Worm (Caenorhabditis elegans): ENCODE results near the gene pgp-4.

Gene pgp-4

DNA sequence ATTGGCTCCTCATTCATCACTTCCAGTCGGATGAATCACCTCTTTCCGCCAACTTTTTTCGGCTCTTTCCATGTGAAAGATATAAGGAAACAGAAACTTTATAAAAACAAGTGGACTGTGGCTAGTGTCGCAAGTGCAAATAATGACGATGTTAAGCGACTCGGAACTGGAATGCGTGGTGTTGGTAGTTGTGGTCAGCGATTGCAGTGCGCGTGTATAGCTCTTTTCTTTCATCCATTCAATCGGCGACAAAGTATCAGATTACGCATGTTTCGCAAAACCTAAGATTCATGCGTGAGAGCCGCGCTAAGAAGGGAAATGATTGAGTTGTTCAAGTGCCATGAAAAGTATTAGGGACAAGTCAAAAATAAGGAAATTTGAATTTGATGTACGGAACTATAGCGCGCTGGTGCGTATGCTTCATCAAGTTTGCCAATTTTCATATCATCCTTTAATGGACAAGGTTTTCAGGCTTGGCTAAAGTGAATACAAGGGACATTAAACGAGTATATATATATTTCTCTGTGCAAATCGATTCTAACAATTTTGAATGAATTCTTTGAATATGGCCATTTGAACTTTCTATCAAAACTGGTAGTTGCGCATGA lies 30.2 kb downstream of the pgp-4 start:
- TF ChIP-seq ceh-34 (tag; optimal IDR thresholded peaks at IDR 0.05) (peak; percentile 88), pqm-1 (tag; optimal IDR thresholded peaks at IDR 0.05) (no peak), Y22D7AL.16 (tag; optimal IDR thresholded peaks at IDR 0.05) (no peak), ceh-19 (GFP tag; optimal IDR thresholded peaks at IDR 0.05) (peak; percentile 21), gmeb-2 (tag; optimal IDR thresholded peaks at IDR 0.05) (no peak), ref-2 (tag; optimal IDR thresholded peaks at IDR 0.05) (no peak), pha-4 (tag; optimal IDR thresholded peaks at IDR 0.05) (no peak), unc-42 (tag; optimal IDR thresholded peaks at IDR 0.05) (peak; percentile 45)

DNA sequence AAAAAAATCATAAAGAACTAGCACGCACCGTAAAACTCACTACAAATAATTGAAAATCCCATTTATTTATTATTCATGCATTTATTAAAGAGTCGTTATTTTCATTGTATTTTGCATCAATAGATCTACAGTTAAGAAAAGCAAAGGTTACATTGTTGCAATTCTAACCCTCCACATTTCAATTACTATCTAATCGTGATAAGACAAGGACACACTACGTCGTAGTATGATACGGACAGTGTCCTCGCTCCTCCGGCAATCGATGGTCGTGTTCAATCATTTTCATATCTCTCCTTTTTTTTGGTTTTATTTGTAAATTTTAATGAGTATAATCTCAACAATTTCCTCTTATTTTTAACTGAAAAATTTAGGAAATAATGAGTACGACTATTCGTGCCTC lies 35.3 kb downstream of the pgp-4 start, which contains the start of gene prx-12:
Gene prx-12 (plus strand): TSS at position 371 of the 400 bp plus-strand sequence.
- TF ChIP-seq elt-2 (tag; optimal IDR thresholded peaks at IDR 0.05) (peak; percentile 52), ceh-34 (tag; optimal IDR thresholded peaks at IDR 0.05) (no peak)

DNA sequence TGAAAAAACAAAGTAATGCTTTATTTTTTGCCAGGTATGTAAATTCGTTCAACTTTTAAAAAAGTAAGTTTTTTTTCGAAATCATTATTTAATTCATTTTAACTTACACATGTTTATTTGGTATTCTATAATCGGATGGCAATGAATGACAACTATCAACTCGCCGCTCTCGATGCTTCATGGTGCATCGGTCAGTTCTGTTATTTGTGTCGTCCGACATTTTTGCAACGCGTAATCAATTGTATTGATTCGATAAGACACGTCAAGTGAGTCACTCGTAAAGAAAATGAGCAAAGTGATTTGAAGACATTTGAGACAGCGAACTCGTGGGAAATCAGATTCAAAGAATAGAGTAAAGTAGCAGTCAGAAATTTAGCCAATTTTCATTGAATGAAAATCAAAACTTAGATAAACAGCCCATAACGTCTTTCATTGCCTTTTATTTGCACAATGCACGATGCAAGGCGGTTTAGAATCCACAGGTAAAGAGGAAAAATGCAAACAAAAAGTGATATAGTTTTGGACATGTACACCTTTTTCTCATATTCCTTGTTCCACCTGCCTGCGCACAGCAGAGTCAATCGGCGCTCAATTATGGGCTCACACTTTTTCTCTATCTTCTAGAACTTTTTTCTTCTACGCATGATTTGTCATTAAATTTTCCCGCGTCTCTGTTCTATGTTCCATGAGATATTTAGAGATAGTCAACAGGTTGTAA lies 43.0 kb downstream of the pgp-4 start:
- TF ChIP-seq unc-86 (tag; optimal IDR thresholded peaks at IDR 0.05) = no peak
- TF ChIP-seq pha-4 (tag; optimal IDR thresholded peaks at IDR 0.05) = no peak
- TF ChIP-seq sdc-2 (tag; optimal IDR thresholded peaks at IDR 0.05) = no peak
- TF ChIP-seq dmd-4 (tag; optimal IDR thresholded peaks at IDR 0.05; ENCODE audit: borderline replicate concordance) = no peak
- no peak for TF ChIP-seq ceh-19 (GFP tag; optimal IDR thresholded peaks at IDR 0.05)
- no peak for TF ChIP-seq eyg-1 (tag; optimal IDR thresholded peaks at IDR 0.05)
- no peak for TF ChIP-seq K09A11.1 (tag; optimal IDR thresholded peaks at IDR 0.05; ENCODE audit: insufficient read depth)
- no peak for TF ChIP-seq syd-9 (tag; optimal IDR thresholded peaks at IDR 0.05)
- no peak for TF ChIP-seq ceh-18 (tag; optimal IDR thresholded peaks at IDR 0.05)
- TF ChIP-seq ets-4 (tag; optimal IDR thresholded peaks at IDR 0.05) = no peak
- no peak for TF ChIP-seq ceh-24 (tag; optimal IDR thresholded peaks at IDR 0.05)
- no peak for TF ChIP-seq odd-2 (tag; optimal IDR thresholded peaks at IDR 0.05)
- no peak for TF ChIP-seq ref-2 (tag; optimal IDR thresholded peaks at IDR 0.05)
- TF ChIP-seq pqm-1 (tag; optimal IDR thresholded peaks at IDR 0.05) = no peak

DNA sequence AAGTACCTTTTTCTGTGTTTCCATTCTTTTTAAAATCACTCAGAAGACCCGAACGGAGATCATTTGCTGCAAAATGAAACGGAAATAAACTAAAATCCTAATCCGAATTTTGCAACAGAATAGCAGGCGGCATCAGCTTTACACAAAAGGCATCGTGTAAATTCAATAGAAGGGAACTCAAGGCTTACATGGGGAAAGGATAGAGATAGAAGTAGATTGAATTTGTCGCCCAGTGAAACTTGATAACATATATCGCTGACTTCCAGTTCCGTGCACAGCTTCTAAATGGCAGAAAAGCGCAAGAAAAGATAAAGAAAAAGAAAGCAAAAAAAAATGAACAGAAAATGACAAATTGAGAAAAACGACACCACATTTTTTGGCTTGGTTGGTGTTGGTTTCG lies 48.3 kb downstream of the pgp-4 start, which contains the start of gene slo-2:
Gene slo-2 (minus strand): TSS at position 24 of the 400 bp plus-strand sequence.
- TF ChIP-seq ceh-18 (tag; optimal IDR thresholded peaks at IDR 0.05) (no peak), unc-42 (tag; optimal IDR thresholded peaks at IDR 0.05) (peak; percentile 73), ceh-48 (tag; optimal IDR thresholded peaks at IDR 0.05) (no peak), ceh-30 (tag; optimal IDR thresholded peaks at IDR 0.05) (no peak), ahr-1 (tag; optimal IDR thresholded peaks at IDR 0.05) (no peak), Y22D7AL.16 (tag; optimal IDR thresholded peaks at IDR 0.05) (no peak)

DNA sequence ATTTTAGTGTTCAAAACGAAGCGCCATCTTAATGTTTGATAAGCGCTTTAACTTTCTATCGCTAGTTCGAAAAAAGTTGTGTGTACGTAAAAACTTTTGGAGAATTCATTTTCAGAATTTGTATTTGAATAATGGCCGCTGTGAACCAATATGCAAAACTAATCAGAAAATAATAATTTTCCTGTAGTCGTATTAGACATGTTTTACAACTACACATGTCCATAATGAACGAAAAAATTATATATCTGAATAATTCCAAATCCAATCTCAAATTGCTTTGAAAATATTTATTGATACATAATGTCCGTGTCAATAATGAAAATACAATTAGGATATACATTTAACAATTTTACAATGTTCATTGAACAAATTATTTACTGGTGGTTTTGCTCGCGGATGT lies 49.2 kb downstream of the pgp-4 start:
- TF ChIP-seq syd-9 (tag; optimal IDR thresholded peaks at IDR 0.05) (no peak), hlh-6 (tag; optimal IDR thresholded peaks at IDR 0.05) (no peak), eyg-1 (tag; optimal IDR thresholded peaks at IDR 0.05) (no peak), elt-4 (tag; optimal IDR thresholded peaks at IDR 0.05) (no peak), unc-55 (GFP tag; optimal IDR thresholded peaks at IDR 0.05) (no peak), npax-4 (tag; optimal IDR thresholded peaks at IDR 0.05) (no peak), ceh-2 (tag; optimal IDR thresholded peaks at IDR 0.05) (no peak), tbx-7 (tag; optimal IDR thresholded peaks at IDR 0.05) (no peak), tbx-2 (tag; optimal IDR thresholded peaks at IDR 0.05) (no peak)

DNA sequence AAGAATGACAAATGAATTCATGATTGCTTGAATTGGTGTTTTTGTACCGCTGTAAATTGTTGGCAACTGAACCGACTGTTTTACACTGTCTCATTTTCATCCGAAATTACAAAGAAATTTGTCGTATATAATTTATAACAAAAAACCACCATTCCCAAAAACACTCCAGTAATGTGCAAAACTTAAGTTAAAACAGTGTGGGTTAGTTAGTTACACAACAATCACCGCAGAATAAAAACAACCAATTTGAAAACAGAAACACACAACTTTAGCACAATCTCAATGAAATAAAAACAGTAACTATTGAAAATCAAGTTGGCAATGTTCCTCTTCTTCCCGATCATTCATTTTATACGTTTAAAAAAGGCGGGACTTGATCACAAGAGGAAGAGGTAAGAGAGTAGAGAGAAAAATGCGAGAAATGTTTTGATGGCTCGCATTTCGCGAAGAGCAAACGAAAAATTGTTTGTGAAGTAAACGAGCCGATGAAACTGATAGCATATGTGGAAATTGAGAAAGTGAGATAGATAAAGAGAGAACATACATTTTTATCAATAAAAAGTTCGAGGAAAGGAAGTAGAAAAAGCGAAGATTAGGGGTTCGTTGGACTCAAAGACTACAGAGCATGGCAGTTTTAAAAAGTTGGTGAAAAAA lies 50.2 kb downstream of the pgp-4 start, which contains the start of gene F08B12.4:
Gene F08B12.4 (minus strand): TSS at position 51 of the 654 bp plus-strand sequence.
- TF ChIP-seq elt-2 (tag; optimal IDR thresholded peaks at IDR 0.05) (peak; percentile 5), ceh-6 (GFP tag; optimal IDR thresholded peaks at IDR 0.05) (no peak)
